Fruit fly (Drosophila melanogaster) whole organism, adult: ENCODE measurements around the gene Ten-a.
A peak's percentile ranks its signal among the peaks of the same experiment; 100 is the strongest.

Source experiments
- CG11617 ChIP-seq: fragments of 200-800 bp; sonication (Bioruptor generic); optimal IDR thresholded peaks from 2 replicates; lab custom pipeline; 2017; ENCODE audit warnings: mild to moderate bottlenecking, missing biosample characterization, missing genetic modification reagents, missing genetic modification characterization
- CG12768 ChIP-seq: fragments of 200-800 bp; sonication (Bioruptor generic); optimal IDR thresholded peaks from 2 replicates; lab custom pipeline; 2017; ENCODE audit warnings: missing biosample characterization, missing genetic modification characterization, mild to moderate bottlenecking, moderate library complexity, missing genetic modification reagents
- CG14711 ChIP-seq: fragments of 200-800 bp; sonication (Bioruptor generic); optimal IDR thresholded peaks from 2 replicates; lab custom pipeline; 2018; ENCODE audit warnings: missing biosample characterization, mild to moderate bottlenecking, missing genetic modification characterization, moderate library complexity
- CG1620 ChIP-seq: fragments of 200-800 bp; sonication (Bioruptor generic); optimal IDR thresholded peaks from 2 replicates; lab custom pipeline; 2016; ENCODE audit warnings: missing biosample characterization, missing genetic modification characterization
- CG33017 ChIP-seq: fragments of 200-800 bp; sonication (Bioruptor generic); optimal IDR thresholded peaks from 2 replicates; lab custom pipeline; 2018; ENCODE audit warnings: missing biosample characterization, mild to moderate bottlenecking, missing genetic modification characterization, moderate library complexity
- CG5204 ChIP-seq: fragments of 200-800 bp; sonication (Bioruptor generic); optimal IDR thresholded peaks from 2 replicates; lab custom pipeline; 2016; ENCODE audit warnings: missing biosample characterization, missing genetic modification characterization
- CG7045 ChIP-seq: fragments of 200-800 bp; sonication (Bioruptor generic); optimal IDR thresholded peaks from 2 replicates; lab custom pipeline; 2017; ENCODE audit warnings: missing biosample characterization, mild to moderate bottlenecking, missing genetic modification characterization
- CG7101 ChIP-seq: fragments of 200-800 bp; sonication (Bioruptor generic); optimal IDR thresholded peaks from 2 replicates; lab custom pipeline; 2018; ENCODE audit warnings: missing biosample characterization, mild to moderate bottlenecking, missing genetic modification characterization, moderate library complexity
- Clk ChIP-seq: fragments of 200-800 bp; sonication (Bioruptor generic); optimal IDR thresholded peaks from 2 replicates; lab custom pipeline; 2017; ENCODE audit warnings: missing biosample characterization, missing genetic modification characterization
- Crg-1 ChIP-seq: fragments of 200-800 bp; sonication (Bioruptor generic); optimal IDR thresholded peaks from 2 replicates; lab custom pipeline; 2016; ENCODE audit warnings: missing biosample characterization, missing genetic modification characterization
- Hr96 ChIP-seq: fragments of 200-800 bp; sonication (Bioruptor generic); optimal IDR thresholded peaks from 2 replicates; lab custom pipeline; 2016; ENCODE audit warnings: missing biosample characterization, missing genetic modification characterization
- Mnt ChIP-seq: fragments of 200-800 bp; sonication (Bioruptor generic); optimal IDR thresholded peaks from 2 replicates; lab custom pipeline; 2016; ENCODE audit warnings: missing biosample characterization, mild to moderate bottlenecking, missing genetic modification characterization
- bab1 ChIP-seq: fragments of 200-800 bp; sonication (Bioruptor generic); optimal IDR thresholded peaks from 3 replicates; lab custom pipeline; 2019; ENCODE audit warnings: missing biosample characterization, mild to moderate bottlenecking, missing genetic modification characterization, moderate library complexity
- cic ChIP-seq: fragments of 200-800 bp; sonication (Bioruptor generic); optimal IDR thresholded peaks from 2 replicates; lab custom pipeline; 2017; ENCODE audit warnings: missing biosample characterization, mild to moderate bottlenecking, missing genetic modification characterization, moderate library complexity
- cnc ChIP-seq, 2 experiments: fragments of >200 bp; optimal IDR thresholded peaks; 2 replicates each; lab custom pipeline; 2017
- kay ChIP-seq: fragments of 200-800 bp; sonication (Bioruptor generic); peaks from one replicate; lab custom pipeline; 2016; ENCODE audit warnings: missing biosample characterization, missing genetic modification characterization, borderline replicate concordance
- ovo ChIP-seq: fragments of 200-800 bp; sonication (Bioruptor generic); optimal IDR thresholded peaks from 2 replicates; lab custom pipeline; 2016; ENCODE audit warnings: missing biosample characterization, missing genetic modification characterization
- pad ChIP-seq: fragments of 200-800 bp; sonication (Bioruptor generic); optimal IDR thresholded peaks from 3 replicates; lab custom pipeline; 2017; ENCODE audit warnings: missing biosample characterization, missing genetic modification characterization, mild to moderate bottlenecking, moderate library complexity, missing genetic modification reagents
- tj ChIP-seq: fragments of 200-800 bp; sonication (Bioruptor generic); optimal IDR thresholded peaks from 3 replicates; lab custom pipeline; 2017; ENCODE audit warnings: missing biosample characterization, mild to moderate bottlenecking, missing genetic modification characterization, moderate library complexity
- toe ChIP-seq: fragments of 200-800 bp; sonication (Bioruptor generic); optimal IDR thresholded peaks from 2 replicates; lab custom pipeline; 2016; ENCODE audit warnings: missing biosample characterization, missing genetic modification characterization

Ten-a gene

dm6 chrX:12128045-12128444, 84.5 kb downstream of the Ten-a start:
- TF ChIP-seq Clk = no peak
- no peak for TF ChIP-seq Crg-1
- no peak for TF ChIP-seq Hr96 (GFP tag; lab: Kevin White, UChicago)
- no peak for TF ChIP-seq CG11617 (GFP tag; lab: Kevin White, UChicago)
- no peak for TF ChIP-seq Mnt (GFP tag; lab: Kevin White, UChicago)
- no peak for TF ChIP-seq CG12768 (GFP tag; lab: Kevin White, UChicago)
- no peak for TF ChIP-seq cic (GFP tag; lab: Kevin White, UChicago)
- TF ChIP-seq CG7045 (GFP tag; lab: Kevin White, UChicago) = no peak
- no peak for TF ChIP-seq CG7101 (tag; lab: Kevin White, UChicago)
- TF ChIP-seq CG1620 (GFP tag; lab: Kevin White, UChicago) = no peak
- no peak for TF ChIP-seq CG33017
- no peak for TF ChIP-seq toe
- TF ChIP-seq bab1 (GFP tag; lab: Kevin White, UChicago) = no peak
- TF ChIP-seq tj (GFP tag; lab: Kevin White, UChicago) = no peak
- no peak for TF ChIP-seq cnc (optimal IDR thresholded peaks at IDR 0.05; lab: Kevin White, UChicago)
- TF ChIP-seq ovo (GFP tag; lab: Kevin White, UChicago) = no peak
- TF ChIP-seq CG14711 (tag; lab: Kevin White, UChicago) = no peak
- no peak for TF ChIP-seq pad (GFP tag; lab: Kevin White, UChicago)

- TF ChIP-seq CG14711 (tag; lab: Kevin White, UChicago) = no peak
- no peak for TF ChIP-seq CG1620 (GFP tag; lab: Kevin White, UChicago)
- no peak for TF ChIP-seq ovo (GFP tag; lab: Kevin White, UChicago)
- TF ChIP-seq cnc (optimal IDR thresholded peaks at IDR 0.05; lab: Kevin White, UChicago) = no peak
- no peak for TF ChIP-seq kay (GFP tag; lab: Kevin White, UChicago)
- no peak for TF ChIP-seq CG7045 (GFP tag; lab: Kevin White, UChicago)
- TF ChIP-seq Hr96 (GFP tag; lab: Kevin White, UChicago) = no peak
- no peak for TF ChIP-seq CG11617 (GFP tag; lab: Kevin White, UChicago)
- no peak for TF ChIP-seq CG5204
- TF ChIP-seq cic (GFP tag; lab: Kevin White, UChicago) = no peak
- no peak for TF ChIP-seq CG7101 (tag; lab: Kevin White, UChicago)
- no peak for TF ChIP-seq CG33017
- no peak for TF ChIP-seq Clk
- TF ChIP-seq bab1 (GFP tag; lab: Kevin White, UChicago) = no peak
Measured at dm6 chrX:12178526-12178925, 135.0 kb downstream of the Ten-a start, which contains the start of gene CG1924. TSS of gene CG1924 (minus strand) at chrX:12178626.

- TF ChIP-seq CG5204 = no peak
- no peak for TF ChIP-seq toe
- TF ChIP-seq pad (GFP tag; lab: Kevin White, UChicago) = no peak
- no peak for TF ChIP-seq cic (GFP tag; lab: Kevin White, UChicago)
- TF ChIP-seq CG7045 (GFP tag; lab: Kevin White, UChicago) = no peak
- no peak for TF ChIP-seq CG11617 (GFP tag; lab: Kevin White, UChicago)
- no peak for TF ChIP-seq ovo (GFP tag; lab: Kevin White, UChicago)
- no peak for TF ChIP-seq CG7101 (tag; lab: Kevin White, UChicago)
- no peak for TF ChIP-seq CG12768 (GFP tag; lab: Kevin White, UChicago)
- TF ChIP-seq kay (GFP tag; lab: Kevin White, UChicago) = no peak
- TF ChIP-seq CG14711 (tag; lab: Kevin White, UChicago) = no peak
- TF ChIP-seq tj (GFP tag; lab: Kevin White, UChicago) = no peak
- no peak for TF ChIP-seq cnc (optimal IDR thresholded peaks at IDR 0.05; lab: Kevin White, UChicago)
- no peak for TF ChIP-seq CG1620 (GFP tag; lab: Kevin White, UChicago)
- no peak for TF ChIP-seq Mnt (GFP tag; lab: Kevin White, UChicago)
- no peak for TF ChIP-seq Hr96 (GFP tag; lab: Kevin White, UChicago)
- no peak for TF ChIP-seq Clk
- no peak for TF ChIP-seq Crg-1
Measured at dm6 chrX:12201905-12202623, 158.6 kb downstream of the Ten-a start.

dm6 chrX:12202751-12203150, 159.3 kb downstream of the Ten-a start:
- TF ChIP-seq CG1620 (GFP tag; lab: Kevin White, UChicago) (no peak), Mnt (GFP tag; lab: Kevin White, UChicago) (no peak), CG33017 (no peak), toe (no peak), cnc (optimal IDR thresholded peaks at IDR 0.05; lab: Kevin White, UChicago) (no peak), CG11617 (GFP tag; lab: Kevin White, UChicago) (no peak), CG7045 (GFP tag; lab: Kevin White, UChicago) (no peak), CG14711 (tag; lab: Kevin White, UChicago) (no peak), Clk (no peak), CG5204 (no peak), tj (GFP tag; lab: Kevin White, UChicago) (no peak), Hr96 (GFP tag; lab: Kevin White, UChicago) (no peak)

dm6 chrX:12203555-12203955, 160.1 kb downstream of the Ten-a start:
- TF ChIP-seq tj (GFP tag; lab: Kevin White, UChicago) (peak; percentile 10), bab1 (GFP tag; lab: Kevin White, UChicago) (peak; percentile 45), CG14711 (tag; lab: Kevin White, UChicago) (no peak), CG7101 (tag; lab: Kevin White, UChicago) (no peak)

- TF ChIP-seq pad (GFP tag; lab: Kevin White, UChicago) (no peak), CG12768 (GFP tag; lab: Kevin White, UChicago) (no peak), cic (GFP tag; lab: Kevin White, UChicago) (no peak), tj (GFP tag; lab: Kevin White, UChicago) (no peak), CG33017 (no peak), Hr96 (GFP tag; lab: Kevin White, UChicago) (no peak), toe (no peak), CG11617 (GFP tag; lab: Kevin White, UChicago) (no peak), CG14711 (tag; lab: Kevin White, UChicago) (no peak), ovo (GFP tag; lab: Kevin White, UChicago) (no peak), Clk (no peak)
Measured at dm6 chrX:12206226-12206625, 162.7 kb downstream of the Ten-a start.
